Worm (Caenorhabditis elegans): ENCODE results near the gene srsx-2.

ce11 chrV:17473699-17474098 lies 35.5 kb upstream of the srsx-2 start, which contains the start of gene srh-123:
- no peak for TF ChIP-seq unc-62 (GFP tag; optimal IDR thresholded peaks at IDR 0.05)
- TF ChIP-seq egl-44 (GFP tag; IDR thresholded peaks at IDR 0.05) = no peak
- no peak for TF ChIP-seq ekl-4 (GFP tag; IDR thresholded peaks at IDR 0.05)
- TF ChIP-seq cebp-2 (GFP tag; IDR thresholded peaks at IDR 0.05) = no peak
- TF ChIP-seq lsl-1 (GFP tag; optimal IDR thresholded peaks at IDR 0.05) = no peak
- no peak for TF ChIP-seq tlf-1 (GFP tag; optimal IDR thresholded peaks at IDR 0.05)

Measured in whole organism, young adult.